Fruit fly (Drosophila melanogaster) whole organism: ENCODE data around the gene FucTA.

Source experiments
- CG8478 ChIP-seq: fragments of >200 bp; optimal IDR thresholded peaks from 2 replicates; lab custom pipeline; 2018; ENCODE audit warnings: inconsistent platforms
- pan ChIP-seq: fragments of >200 bp; optimal IDR thresholded peaks from 2 replicates; lab custom pipeline; 2017
- psq ChIP-seq: fragments of >200 bp; optimal IDR thresholded peaks from 2 replicates; lab custom pipeline; 2017
- usp ChIP-seq: fragments of >200 bp; optimal IDR thresholded peaks from 2 replicates; lab custom pipeline; 2017; ENCODE audit warnings: missing biosample characterization, missing genetic modification characterization, mixed read lengths

dm6 chr3L:15201351-15201750, 54.4 kb downstream of the FucTA start:
- no peak for TF ChIP-seq psq
- no peak for TF ChIP-seq pan (lab: Kevin White, UChicago)
- TF ChIP-seq CG8478 (lab: Kevin White, UChicago): no peak
- no peak for TF ChIP-seq usp (GFP tag; lab: Kevin White, UChicago)
